Worm (Caenorhabditis elegans): ENCODE results near the gene W02B12.11.

The W02B12.11 gene

DNA sequence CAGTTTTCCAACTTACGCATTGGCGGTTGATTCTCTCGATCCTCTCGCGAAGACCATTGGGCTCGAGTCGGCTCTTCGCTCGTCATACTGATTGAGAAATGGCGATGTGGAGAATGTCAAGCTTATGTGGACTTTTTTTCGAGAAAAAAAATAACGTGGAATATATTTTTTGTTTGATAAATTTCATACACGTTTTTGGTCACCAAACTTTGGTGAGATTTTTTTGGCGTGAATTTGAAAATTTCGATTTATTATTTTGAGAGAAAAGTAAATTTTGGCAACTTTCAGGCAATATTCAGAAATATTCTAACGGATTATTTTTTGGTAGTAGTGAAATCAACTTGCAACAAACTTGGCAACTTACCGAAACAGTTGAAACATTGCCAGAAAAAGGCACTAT is 5.4 kb downstream of the W02B12.11 start, which contains the start of gene W02B12.12:
Gene W02B12.12, minus strand, starts transcription at position 101 of the 400 bp plus-strand sequence.
- no peak for TF ChIP-seq flt-1 (GFP tag; IDR thresholded peaks at IDR 0.05)
- TF ChIP-seq cog-1 (tag; optimal IDR thresholded peaks at IDR 0.05): no peak
- no peak for TF ChIP-seq klf-2 (GFP tag; conservative IDR thresholded peaks at IDR 0.05)
- TF ChIP-seq ztf-29 (GFP tag; IDR thresholded peaks at IDR 0.05): no peak
- no peak for TF ChIP-seq tab-1 (GFP tag; IDR thresholded peaks at IDR 0.05)
- TF ChIP-seq ztf-23 (GFP tag; IDR thresholded peaks at IDR 0.05): no peak
- TF ChIP-seq ref-1 (GFP tag; conservative IDR thresholded peaks at IDR 0.05): no peak
- TF ChIP-seq med-1 (GFP tag; optimal IDR thresholded peaks at IDR 0.05; ENCODE audit: insufficient read depth): no peak
- TF ChIP-seq T22C8.4 (GFP tag; IDR thresholded peaks at IDR 0.05): no peak

DNA sequence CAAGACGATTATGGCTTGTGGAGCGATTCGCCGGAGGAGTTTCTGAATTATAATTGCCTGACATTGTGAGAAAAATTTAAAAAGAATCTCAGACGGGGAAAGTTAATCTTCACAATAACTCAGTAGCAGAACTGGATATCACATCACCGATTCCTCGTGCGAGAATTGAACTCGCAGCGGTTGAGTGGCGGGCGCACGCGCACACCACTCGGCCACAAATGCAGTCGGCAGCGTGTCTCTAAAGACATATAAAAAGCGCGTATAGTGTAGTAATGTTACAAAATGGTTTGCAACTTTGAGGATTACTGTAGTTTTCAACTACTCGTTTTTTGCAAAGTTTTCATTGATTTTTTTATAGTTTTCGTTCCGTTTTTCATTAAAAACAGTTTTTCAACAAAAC is 10.9 kb downstream of the W02B12.11 start:
- peak; percentile 96 for TF ChIP-seq ztf-23 (GFP tag; IDR thresholded peaks at IDR 0.05)
- peak; percentile 96 for TF ChIP-seq T22C8.4 (GFP tag; IDR thresholded peaks at IDR 0.05)
- peak; percentile 98 for TF ChIP-seq klf-2 (GFP tag; conservative IDR thresholded peaks at IDR 0.05)
- peak; percentile 98 for TF ChIP-seq flt-1 (GFP tag; IDR thresholded peaks at IDR 0.05)
- TF ChIP-seq ztf-29 (GFP tag; IDR thresholded peaks at IDR 0.05): peak; percentile 95
- peak; percentile 93 for TF ChIP-seq cog-1 (tag; optimal IDR thresholded peaks at IDR 0.05)
- peak; percentile 99 for TF ChIP-seq tab-1 (GFP tag; IDR thresholded peaks at IDR 0.05)
- peak; percentile 94 for TF ChIP-seq ref-1 (GFP tag; conservative IDR thresholded peaks at IDR 0.05)
- peak; percentile 85 for TF ChIP-seq med-1 (GFP tag; optimal IDR thresholded peaks at IDR 0.05; ENCODE audit: insufficient read depth)

DNA sequence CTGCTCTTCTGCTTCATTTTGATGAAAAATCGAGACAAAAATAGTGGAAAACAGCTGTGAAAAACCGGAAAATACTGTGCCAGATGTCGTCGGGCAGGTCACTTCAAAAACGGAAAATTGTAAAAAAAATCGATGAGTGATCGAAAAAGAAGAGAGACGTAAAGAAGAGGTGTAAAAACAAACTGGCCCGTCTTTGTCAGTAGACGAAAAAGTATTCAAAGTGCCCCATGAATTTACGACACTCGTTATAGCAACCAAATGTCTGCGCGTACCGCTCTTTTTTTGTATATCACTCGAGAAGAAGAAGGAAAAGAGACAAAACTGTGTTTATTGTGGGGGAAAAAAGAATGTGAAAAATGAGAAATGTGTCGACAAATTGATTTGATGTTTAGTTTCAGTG is 11.5 kb downstream of the W02B12.11 start, which contains the start of gene twk-5:
Gene twk-5, minus strand, starts transcription at position 101 of the 400 bp plus-strand sequence.
- no peak for TF ChIP-seq cog-1 (tag; optimal IDR thresholded peaks at IDR 0.05)
- no peak for TF ChIP-seq klf-2 (GFP tag; conservative IDR thresholded peaks at IDR 0.05)
- TF ChIP-seq T22C8.4 (GFP tag; IDR thresholded peaks at IDR 0.05): no peak
- no peak for TF ChIP-seq ztf-23 (GFP tag; IDR thresholded peaks at IDR 0.05)
- no peak for TF ChIP-seq med-1 (GFP tag; optimal IDR thresholded peaks at IDR 0.05; ENCODE audit: insufficient read depth)

DNA sequence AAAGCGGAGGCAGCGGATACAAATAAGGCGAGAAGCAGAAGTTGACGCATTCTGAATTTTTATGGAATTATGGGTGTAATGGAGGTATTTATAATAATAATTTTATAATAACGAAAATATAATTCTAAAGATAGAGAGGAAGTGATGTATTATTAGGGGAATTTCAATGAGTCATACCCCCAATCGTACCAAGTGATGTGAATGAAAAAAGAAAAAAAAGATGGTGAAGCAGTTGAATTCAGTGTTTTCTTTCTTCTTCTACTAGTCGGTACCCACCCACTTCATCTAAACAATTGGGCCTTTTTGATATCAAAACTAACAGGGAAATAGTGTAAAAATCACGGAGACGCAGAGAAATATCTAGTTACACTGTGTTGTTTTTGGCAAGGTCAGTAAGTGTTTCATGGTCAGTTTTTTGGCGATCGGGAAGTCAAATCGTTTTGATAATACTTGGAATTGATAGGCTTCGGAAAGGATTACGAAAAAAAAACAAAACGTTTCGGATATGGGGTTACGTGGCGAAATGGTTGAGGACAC is 13.1 kb downstream of the W02B12.11 start, which contains the start of gene ttr-18:
Gene ttr-18, minus strand, starts transcription at position 51 of the 537 bp plus-strand sequence.
- TF ChIP-seq tab-1 (GFP tag; IDR thresholded peaks at IDR 0.05): no peak
- TF ChIP-seq ztf-29 (GFP tag; IDR thresholded peaks at IDR 0.05): no peak
- TF ChIP-seq T22C8.4 (GFP tag; IDR thresholded peaks at IDR 0.05): no peak
- TF ChIP-seq klf-2 (GFP tag; conservative IDR thresholded peaks at IDR 0.05): no peak
- no peak for TF ChIP-seq cog-1 (tag; optimal IDR thresholded peaks at IDR 0.05)
- no peak for TF ChIP-seq ref-1 (GFP tag; conservative IDR thresholded peaks at IDR 0.05)
- no peak for TF ChIP-seq flt-1 (GFP tag; IDR thresholded peaks at IDR 0.05)
- TF ChIP-seq ztf-23 (GFP tag; IDR thresholded peaks at IDR 0.05): no peak
- no peak for TF ChIP-seq med-1 (GFP tag; optimal IDR thresholded peaks at IDR 0.05; ENCODE audit: insufficient read depth)

DNA sequence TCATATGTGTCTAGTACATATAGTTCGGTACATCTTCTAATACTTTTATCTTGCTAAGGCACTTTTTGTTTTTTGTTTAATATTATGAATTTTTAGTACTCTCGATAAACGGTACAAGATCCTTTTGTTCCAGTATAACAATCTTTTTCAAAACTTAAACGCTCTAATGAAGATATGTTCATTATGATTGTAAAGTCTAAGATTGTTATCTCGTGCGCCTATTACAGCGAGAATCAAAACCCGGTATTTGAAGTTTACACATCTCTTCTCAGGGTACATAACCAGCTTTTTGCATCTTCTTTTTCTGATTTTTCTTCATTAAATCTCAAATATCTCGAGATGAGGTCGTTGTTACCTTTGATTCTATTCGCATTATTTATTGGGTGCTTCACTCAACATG is 14.3 kb downstream of the W02B12.11 start, which contains the start of gene B0334.13:
Gene B0334.13, plus strand, starts transcription at position 301 of the 400 bp plus-strand sequence.
- TF ChIP-seq tab-1 (GFP tag; IDR thresholded peaks at IDR 0.05): no peak
- no peak for TF ChIP-seq ztf-29 (GFP tag; IDR thresholded peaks at IDR 0.05)
- no peak for TF ChIP-seq ref-1 (GFP tag; conservative IDR thresholded peaks at IDR 0.05)
- TF ChIP-seq ztf-23 (GFP tag; IDR thresholded peaks at IDR 0.05): no peak
- no peak for TF ChIP-seq cog-1 (tag; optimal IDR thresholded peaks at IDR 0.05)
- no peak for TF ChIP-seq klf-2 (GFP tag; conservative IDR thresholded peaks at IDR 0.05)
- TF ChIP-seq T22C8.4 (GFP tag; IDR thresholded peaks at IDR 0.05): no peak
- no peak for TF ChIP-seq med-1 (GFP tag; optimal IDR thresholded peaks at IDR 0.05; ENCODE audit: insufficient read depth)
- TF ChIP-seq flt-1 (GFP tag; IDR thresholded peaks at IDR 0.05): no peak

DNA sequence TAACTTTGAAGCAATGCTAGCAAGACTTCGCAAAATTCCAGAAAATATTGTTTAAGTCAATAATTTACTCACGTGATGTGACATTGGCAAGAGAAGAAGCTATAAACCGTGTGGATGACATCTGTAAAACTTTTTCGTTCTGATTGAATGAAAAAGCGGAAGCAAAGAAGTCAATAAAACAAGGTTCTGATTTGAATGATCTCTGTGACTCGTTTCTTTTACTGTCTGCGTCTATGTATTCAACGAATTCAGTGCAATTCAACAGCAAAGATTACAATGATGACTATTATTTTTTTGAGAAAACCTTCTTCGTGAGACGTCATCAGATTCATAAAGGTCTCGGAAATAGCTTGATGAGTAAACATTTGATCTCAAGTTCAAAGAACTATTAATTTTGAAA is 19.2 kb downstream of the W02B12.11 start, which contains the start of gene hacl-1:
Gene hacl-1, minus strand, starts transcription at position 121 of the 400 bp plus-strand sequence.
- TF ChIP-seq ztf-29 (GFP tag; IDR thresholded peaks at IDR 0.05): no peak
- no peak for TF ChIP-seq klf-2 (GFP tag; conservative IDR thresholded peaks at IDR 0.05)
- TF ChIP-seq cog-1 (tag; optimal IDR thresholded peaks at IDR 0.05): no peak

DNA sequence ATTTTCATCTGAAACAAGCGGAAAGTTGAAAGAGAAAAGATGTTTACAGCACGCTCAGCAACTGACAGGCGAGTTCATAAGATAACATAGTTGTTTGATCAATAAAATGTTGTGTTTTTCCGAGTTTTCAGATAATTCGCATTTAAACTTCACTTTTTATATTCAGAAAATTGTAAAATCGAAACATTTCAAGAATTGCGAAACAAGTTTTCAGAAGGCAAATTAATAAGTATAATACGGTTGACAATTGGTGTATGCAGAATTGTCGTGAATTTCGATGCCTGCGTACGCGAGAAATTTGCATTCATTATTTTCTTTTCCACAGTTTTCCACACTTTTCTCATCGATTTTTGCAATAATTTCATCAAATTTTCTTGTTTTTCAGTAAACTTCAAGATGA is 21.6 kb downstream of the W02B12.11 start, which contains the start of the genes ooc-3 and B0334.4:
Gene ooc-3, minus strand, starts transcription at position 15 of the 400 bp plus-strand sequence.
Gene B0334.4, plus strand, starts transcription at position 386 of the 400 bp plus-strand sequence.
- TF ChIP-seq flt-1 (GFP tag; IDR thresholded peaks at IDR 0.05): no peak

DNA sequence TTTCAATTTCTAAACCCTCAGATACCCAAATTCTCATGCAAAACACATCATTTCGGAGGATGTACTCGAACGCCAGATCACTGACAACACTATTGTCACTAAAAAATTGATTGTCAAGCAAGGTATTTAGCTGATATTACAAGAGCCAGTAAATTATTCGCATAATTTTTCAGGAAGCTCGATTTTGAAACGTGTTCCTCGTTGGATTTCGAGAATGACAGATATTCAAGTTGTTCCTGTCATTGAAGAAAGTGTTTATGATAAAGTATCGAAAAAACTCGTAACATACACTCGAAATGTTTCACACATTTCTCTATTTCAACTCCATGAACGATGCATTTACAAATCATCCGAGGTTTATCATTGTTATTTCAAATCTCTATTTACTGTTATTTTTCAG is 22.1 kb downstream of the W02B12.11 start:
- TF ChIP-seq ztf-23 (GFP tag; IDR thresholded peaks at IDR 0.05): no peak
- TF ChIP-seq klf-2 (GFP tag; conservative IDR thresholded peaks at IDR 0.05): no peak
- no peak for TF ChIP-seq T22C8.4 (GFP tag; IDR thresholded peaks at IDR 0.05)

DNA sequence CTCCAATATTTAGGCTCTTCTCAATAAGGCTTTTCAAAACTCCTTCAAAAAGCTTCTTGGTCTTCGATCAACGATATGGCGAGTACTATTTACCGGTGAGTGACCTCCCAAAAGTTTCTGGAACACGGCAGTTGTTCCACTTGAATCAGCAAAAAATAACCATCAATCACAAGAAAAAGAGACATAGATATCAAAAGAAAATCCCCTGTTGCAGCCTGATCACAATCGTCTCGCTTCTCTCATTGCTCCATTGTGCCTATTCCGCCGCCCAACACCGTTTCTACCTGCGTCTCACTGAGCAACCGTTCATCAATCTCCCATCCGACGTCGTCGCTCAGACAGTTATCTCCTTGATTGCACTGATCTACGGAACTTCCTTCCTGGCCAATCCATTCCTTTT is 23.1 kb downstream of the W02B12.11 start, which contains the start of gene emc-5:
Gene emc-5, plus strand, starts transcription at position 14 of the 400 bp plus-strand sequence.
- no peak for TF ChIP-seq tab-1 (GFP tag; IDR thresholded peaks at IDR 0.05)
- TF ChIP-seq cog-1 (tag; optimal IDR thresholded peaks at IDR 0.05): no peak
- no peak for TF ChIP-seq ref-1 (GFP tag; conservative IDR thresholded peaks at IDR 0.05)
- TF ChIP-seq T22C8.4 (GFP tag; IDR thresholded peaks at IDR 0.05): no peak
- TF ChIP-seq klf-2 (GFP tag; conservative IDR thresholded peaks at IDR 0.05): no peak
- TF ChIP-seq ztf-29 (GFP tag; IDR thresholded peaks at IDR 0.05): no peak
- no peak for TF ChIP-seq med-1 (GFP tag; optimal IDR thresholded peaks at IDR 0.05; ENCODE audit: insufficient read depth)
- no peak for TF ChIP-seq ztf-23 (GFP tag; IDR thresholded peaks at IDR 0.05)
- no peak for TF ChIP-seq flt-1 (GFP tag; IDR thresholded peaks at IDR 0.05)

DNA sequence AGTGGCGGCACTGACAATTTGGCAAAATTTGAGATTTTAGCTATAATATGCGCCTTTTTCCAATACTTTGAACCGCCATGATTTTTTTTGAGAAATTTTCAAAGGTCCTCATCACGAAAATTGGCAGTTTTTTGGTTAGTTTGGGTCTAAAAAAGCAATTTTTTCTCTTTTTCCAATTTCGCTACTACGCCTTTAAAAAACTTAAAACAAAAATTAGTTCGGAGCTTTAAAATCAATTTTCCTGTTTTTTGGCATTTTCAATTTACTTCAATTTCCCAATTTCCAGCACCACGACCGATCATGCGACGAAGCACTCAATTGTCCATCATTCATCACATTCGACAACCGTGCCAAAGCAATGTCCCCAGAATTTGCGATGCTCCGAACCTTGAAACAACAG is 23.7 kb downstream of the W02B12.11 start, which contains the start of gene B0334.5:
Gene B0334.5, plus strand, starts transcription at position 301 of the 400 bp plus-strand sequence.
- no peak for TF ChIP-seq flt-1 (GFP tag; IDR thresholded peaks at IDR 0.05)
- no peak for TF ChIP-seq tab-1 (GFP tag; IDR thresholded peaks at IDR 0.05)
- TF ChIP-seq T22C8.4 (GFP tag; IDR thresholded peaks at IDR 0.05): no peak
- TF ChIP-seq ztf-23 (GFP tag; IDR thresholded peaks at IDR 0.05): 0 out of 2 replicates have a peak, but pooled peaks have one; percentile 31
- no peak for TF ChIP-seq klf-2 (GFP tag; conservative IDR thresholded peaks at IDR 0.05)
- no peak for TF ChIP-seq ztf-29 (GFP tag; IDR thresholded peaks at IDR 0.05)
- no peak for TF ChIP-seq cog-1 (tag; optimal IDR thresholded peaks at IDR 0.05)
- TF ChIP-seq med-1 (GFP tag; optimal IDR thresholded peaks at IDR 0.05; ENCODE audit: insufficient read depth): no peak

Data from whole organism, midembryonic.